Worm (Caenorhabditis elegans) whole organism, early embryonic: Measurements from ENCODE around the gene set-8.
"Not testable (repeated sequence)": the region's sequence is repeated elsewhere in the genome, so short reads cannot be mapped to it uniquely, and the experiment has no call there.

ENCODE experiments used
- ama-1 ChIP-seq: fragments of 150-350 bp; optimal IDR thresholded peaks from 2 replicates; lab custom pipeline; 2014
- sea-1 ChIP-seq: fragments of 200-800 bp; sonication (Bioruptor generic); conservative IDR thresholded peaks from 2 replicates; pipeline ENCODE4 v1.3.6; 2022; ENCODE audit warnings: missing genetic modification characterization, missing compliant biosample characterization

DNA sequence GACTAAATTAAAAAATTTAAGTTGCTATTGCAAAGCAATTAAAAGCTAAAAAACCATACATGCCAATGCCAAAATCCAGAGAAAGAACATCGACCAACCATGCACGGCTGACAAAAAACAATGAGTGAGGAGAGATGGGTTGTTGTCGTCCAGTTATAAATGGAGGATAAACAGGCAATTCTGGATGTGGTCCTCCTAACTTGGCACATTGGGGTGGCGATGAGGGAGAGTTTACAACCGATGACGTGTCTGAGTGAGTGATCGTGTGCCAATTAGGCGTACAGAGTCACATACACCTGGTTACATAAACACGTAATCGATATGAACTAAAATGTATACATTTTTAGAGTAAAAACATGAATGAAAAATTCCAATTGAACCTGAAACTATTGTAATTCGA, 15.1 kb upstream of the set-8 start, which contains the start of gene C29F7.10:
- TF ChIP-seq sea-1, ama-1: not testable (repeated sequence)
